Fruit fly (Drosophila melanogaster): Measurements from ENCODE around the gene vrs.

dm6 chr3R:12443769-12444168 lies 3.7 kb upstream of the vrs start:
- TF ChIP-seq Pdp1 (GFP tag; optimal IDR thresholded peaks at IDR 0.05) (no peak), en (GFP tag; optimal IDR thresholded peaks at IDR 0.05) (no peak), CG11695 (GFP tag; IDR thresholded peaks at IDR 0.05) (no peak), kah (GFP tag; optimal IDR thresholded peaks at IDR 0.05) (no peak), Trl (optimal IDR thresholded peaks at IDR 0.05) (no peak), Trl (GFP tag; optimal IDR thresholded peaks at IDR 0.05) (no peak), chm (GFP tag; IDR thresholded peaks at IDR 0.05) (no peak), Sox100B (GFP tag; optimal IDR thresholded peaks at IDR 0.05) (no peak), CG30431 (GFP tag; optimal IDR thresholded peaks at IDR 0.05) (no peak), luna (GFP tag; optimal IDR thresholded peaks at IDR 0.05) (no peak), h (optimal IDR thresholded peaks at IDR 0.05) (no peak), CG6765 (GFP tag; optimal IDR thresholded peaks at IDR 0.05) (no peak), CG12155 (GFP tag; optimal IDR thresholded peaks at IDR 0.05) (no peak), CG2202 (tag; optimal IDR thresholded peaks at IDR 0.05) (no peak)
